Worm (Caenorhabditis elegans): Measurements from ENCODE around the gene ugt-46.

DNA sequence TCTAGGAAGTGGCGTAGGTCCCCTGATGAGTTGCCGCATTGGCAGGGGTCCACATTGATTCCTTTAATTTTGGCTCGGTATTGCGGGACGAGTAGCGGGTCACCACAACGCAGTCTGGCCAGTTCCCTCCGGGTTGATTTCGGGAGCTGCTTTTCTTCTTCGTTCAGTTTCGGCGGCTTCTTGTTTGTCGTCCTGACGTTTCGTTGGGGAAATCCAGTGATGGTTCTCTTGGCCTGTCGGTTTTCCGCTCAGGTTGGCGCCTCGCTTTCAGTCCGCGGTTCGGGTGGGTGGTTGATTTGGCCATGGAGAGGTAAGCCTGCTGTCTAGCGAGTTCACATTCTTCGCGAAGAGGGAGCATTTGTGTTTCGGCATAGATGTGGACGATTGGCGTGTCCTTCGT, 1.3 kb downstream of the ugt-46 start:
- TF ChIP-seq nhr-84 (tag; optimal IDR thresholded peaks at IDR 0.05): no peak
- no peak for TF ChIP-seq C16A3.4 (tag; optimal IDR thresholded peaks at IDR 0.05)
- no peak for TF ChIP-seq egl-27 (tag; optimal IDR thresholded peaks at IDR 0.05)
- TF ChIP-seq tbx-2 (tag; optimal IDR thresholded peaks at IDR 0.05): no peak
- no peak for TF ChIP-seq blmp-1 (tag; optimal IDR thresholded peaks at IDR 0.05)
- TF ChIP-seq ceh-82 (tag; optimal IDR thresholded peaks at IDR 0.05): no peak
